Fruit fly (Drosophila melanogaster): ENCODE data around the gene CG33922.

The CG33922 gene

dm6 chr2L:1344071-1344470 lies at the start of gene CG33922, which contains the start of gene Cdlc2:
Gene CG33922 (minus strand): TSS chr2L:1344171.
Gene Cdlc2 (plus strand): TSS chr2L:1344400.
- TF ChIP-seq dpn (GFP tag; optimal IDR thresholded peaks at IDR 0.05) (no peak), Nf-YA (GFP tag; IDR thresholded peaks at IDR 0.05) (no peak)

- TF ChIP-seq pfk (GFP tag; optimal IDR thresholded peaks at IDR 0.05) (no peak), Rfx (GFP tag; IDR thresholded peaks at IDR 0.05) (no peak), CG6654 (GFP tag; optimal IDR thresholded peaks at IDR 0.05) (no peak), row (GFP tag; IDR thresholded peaks at IDR 0.05) (0 out of 3 replicates have a peak, but pooled peaks have one; percentile 13), tin (GFP tag; optimal IDR thresholded peaks at IDR 0.05) (peak; percentile 18), Ets97D (GFP tag; optimal IDR thresholded peaks at IDR 0.05) (no peak), CoRest (tag; optimal IDR thresholded peaks at IDR 0.05) (peak; percentile 17), Six4 (GFP tag; optimal IDR thresholded peaks at IDR 0.05) (no peak), dmrt11E (tag; optimal IDR thresholded peaks at IDR 0.05) (peak; percentile 10), CG8478 (optimal IDR thresholded peaks at IDR 0.05) (no peak), dysf (GFP tag; IDR thresholded peaks at IDR 0.05) (0 out of 3 replicates have a peak, but pooled peaks have one; percentile 24), CG9876 (GFP tag; optimal IDR thresholded peaks at IDR 0.05) (no peak), CG7556 (GFP tag; optimal IDR thresholded peaks at IDR 0.05) (no peak), CG2712 (tag; optimal IDR thresholded peaks at IDR 0.05) (peak; percentile 24), E2f1 (GFP tag; IDR thresholded peaks at IDR 0.05) (peak; percentile 26; the same call in 1 of the 2 replicates), Bteb2 (GFP tag; optimal IDR thresholded peaks at IDR 0.05) (no peak), Hr51 (GFP tag; optimal IDR thresholded peaks at IDR 0.05) (peak in 1 of 2 experiments; percentile 12), dpn (GFP tag; optimal IDR thresholded peaks at IDR 0.05) (peak in 1 of 2 experiments; percentile 10), vvl (GFP tag; IDR thresholded peaks at IDR 0.05) (0 out of 2 replicates have a peak, but pooled peaks have one; percentile 38), seq (GFP tag; IDR thresholded peaks at IDR 0.05) (no peak), CG10543 (GFP tag; optimal IDR thresholded peaks at IDR 0.05) (no peak), prd (optimal IDR thresholded peaks at IDR 0.05) (no peak), prd (GFP tag; IDR thresholded peaks at IDR 0.05) (peak; percentile 6; the same call in 1 of the 3 replicates), sens (GFP tag) (peak; percentile 10), bsh (GFP tag; optimal IDR thresholded peaks at IDR 0.05) (peak in 1 of 2 experiments; percentile 41), ci (GFP tag; IDR thresholded peaks at IDR 0.05) (0 out of 3 replicates have a peak, but pooled peaks have one; percentile 53), CG17186 (GFP tag; optimal IDR thresholded peaks at IDR 0.05) (no peak), Sox102F (GFP tag; optimal IDR thresholded peaks at IDR 0.05) (peak; percentile 28), fd64A (GFP tag; optimal IDR thresholded peaks at IDR 0.05) (no peak), CG18262 (tag; optimal IDR thresholded peaks at IDR 0.05) (peak; percentile 6), phol (tag; optimal IDR thresholded peaks at IDR 0.05) (peak; percentile 9), CG10979 (tag; optimal IDR thresholded peaks at IDR 0.05) (peak; percentile 28), Gsc (GFP tag; IDR thresholded peaks at IDR 0.05) (no peak), CG11504 (tag; optimal IDR thresholded peaks at IDR 0.05) (peak; percentile 37), Drgx (GFP tag; IDR thresholded peaks at IDR 0.05) (0 out of 2 replicates have a peak, but pooled peaks have one; percentile 26), NC2β (GFP tag; optimal IDR thresholded peaks at IDR 0.05) (no peak), CG1603 (tag; optimal IDR thresholded peaks at IDR 0.05) (peak; percentile 36), CG30403 (GFP tag; optimal IDR thresholded peaks at IDR 0.05) (peak; percentile 30), CG14441 (GFP tag; IDR thresholded peaks at IDR 0.05) (no peak), pzg (GFP tag; optimal IDR thresholded peaks at IDR 0.05) (no peak), CG13287 (GFP tag; IDR thresholded peaks at IDR 0.05; ENCODE audit: partially characterized antibody) (no peak), CG31441 (GFP tag; IDR thresholded peaks at IDR 0.05) (peak; percentile 31; the same call in 1 of the 2 replicates), Med (GFP tag) (peak; percentile 57), Xrp1 (GFP tag; IDR thresholded peaks at IDR 0.05) (0 out of 2 replicates have a peak, but pooled peaks have one; percentile 27), nmo (GFP tag; optimal IDR thresholded peaks at IDR 0.05) (peak; percentile 17), az2 (GFP tag; optimal IDR thresholded peaks at IDR 0.05) (peak; percentile 13), dmrt99B (tag; optimal IDR thresholded peaks at IDR 0.05) (peak; percentile 40), CG7839 (tag; optimal IDR thresholded peaks at IDR 0.05) (peak; percentile 2)
These were observed 49.6 kb upstream of the CG33922 start for dm6 chr2L:1393611-1394010.

Measured in whole organism, embryonic.